Worm (Caenorhabditis elegans): Measurements from ENCODE around the gene pitr-3.

DNA sequence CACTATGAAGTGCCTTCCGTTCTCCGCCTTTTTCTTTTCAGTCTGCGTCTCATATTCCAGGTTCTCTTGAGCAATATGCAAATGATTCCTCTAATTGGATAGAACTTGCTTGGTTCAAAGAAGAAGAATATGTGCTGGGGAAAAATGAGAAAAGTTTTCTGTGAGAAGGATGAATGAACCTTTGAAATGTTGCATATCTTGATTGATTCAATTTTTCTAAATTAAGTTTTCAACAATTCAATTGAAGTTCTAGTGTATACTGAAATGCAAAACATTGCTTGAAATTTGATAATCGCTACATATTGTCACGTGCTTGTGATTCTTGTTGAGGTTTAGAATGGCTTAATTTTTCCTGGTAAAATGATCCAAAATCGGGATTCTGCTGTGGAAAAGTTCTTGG lies 16.4 kb upstream of the pitr-3 start:
- TF ChIP-seq ztf-11 (tag; optimal IDR thresholded peaks at IDR 0.05) (no peak), nhr-77 (tag; optimal IDR thresholded peaks at IDR 0.05) (no peak), R02D3.7 (tag; optimal IDR thresholded peaks at IDR 0.05) (no peak), nhr-25 (tag; optimal IDR thresholded peaks at IDR 0.05) (no peak)
